Fruit fly (Drosophila melanogaster): ENCODE results near the gene Glyp.

The Glyp gene

DNA sequence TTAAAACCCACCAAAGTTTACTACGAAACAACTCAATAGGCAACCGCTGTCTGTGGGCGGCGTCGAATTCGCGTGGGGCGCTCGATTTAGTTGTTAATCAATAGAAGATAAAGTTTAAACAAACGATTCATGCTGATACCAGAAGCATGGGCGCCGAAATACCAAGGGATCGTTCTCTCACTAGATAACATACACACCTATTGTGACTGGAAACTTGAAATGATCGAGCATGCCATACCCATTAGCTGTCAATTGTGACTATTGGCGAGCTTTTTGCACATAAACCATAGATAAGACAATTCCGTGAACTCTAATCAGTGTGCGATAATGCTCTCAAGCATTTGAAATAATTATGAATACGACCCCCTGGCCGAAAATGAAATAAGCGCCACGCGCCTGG, 48.8 kb downstream of the Glyp start:
- TF ChIP-seq EcR (GFP tag; optimal IDR thresholded peaks at IDR 0.05) (no peak), Dll (optimal IDR thresholded peaks at IDR 0.05) (no peak), CG8478 (optimal IDR thresholded peaks at IDR 0.05) (no peak), pan (optimal IDR thresholded peaks at IDR 0.05) (no peak), usp (GFP tag; optimal IDR thresholded peaks at IDR 0.05) (no peak), psq (optimal IDR thresholded peaks at IDR 0.05) (no peak)

DNA sequence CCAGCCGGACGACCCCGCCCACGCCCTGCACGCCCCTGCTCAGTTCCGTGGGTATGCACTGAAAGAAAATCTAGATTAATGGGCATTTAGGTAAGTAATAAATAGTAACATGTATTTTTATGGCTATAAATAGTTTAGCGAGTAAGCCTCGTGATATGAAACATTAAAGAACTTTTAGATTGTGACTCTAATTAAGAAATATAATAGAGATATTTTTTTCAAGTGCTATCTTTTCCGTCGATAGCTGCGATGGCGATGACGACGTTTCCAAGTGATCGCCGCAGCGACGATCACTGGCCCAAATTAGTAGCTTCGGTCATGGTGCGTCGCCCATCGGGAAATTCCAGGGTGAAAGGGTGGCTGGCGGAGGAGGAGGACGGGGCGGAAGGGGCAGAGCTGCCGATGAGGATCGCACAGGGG, 49.5 kb downstream of the Glyp start:
- TF ChIP-seq EcR (GFP tag; optimal IDR thresholded peaks at IDR 0.05) = no peak
- no peak for TF ChIP-seq Dll (optimal IDR thresholded peaks at IDR 0.05)
- no peak for TF ChIP-seq pan (optimal IDR thresholded peaks at IDR 0.05)
- TF ChIP-seq usp (GFP tag; optimal IDR thresholded peaks at IDR 0.05) = no peak
- TF ChIP-seq psq (optimal IDR thresholded peaks at IDR 0.05) = no peak
- TF ChIP-seq CG8478 (optimal IDR thresholded peaks at IDR 0.05) = no peak

DNA sequence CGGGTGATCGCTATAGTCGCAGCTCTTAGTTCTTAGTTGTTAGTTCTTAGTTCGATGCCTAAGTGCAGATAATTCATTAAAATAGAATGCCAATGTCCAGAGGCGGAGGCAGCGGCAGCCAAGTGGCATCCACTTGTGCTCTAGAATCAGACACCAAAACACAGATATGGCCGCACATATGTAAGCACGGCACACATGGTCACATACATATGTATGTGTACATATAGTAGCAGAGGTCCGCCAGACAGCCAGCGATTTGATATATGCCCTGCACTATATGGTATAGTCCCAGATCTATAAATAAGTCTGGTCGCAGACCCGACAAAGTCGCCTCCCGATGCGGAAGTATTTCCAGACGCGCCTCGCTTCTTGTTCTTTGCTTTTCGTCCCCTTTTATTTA, 50.1 kb downstream of the Glyp start:
- TF ChIP-seq usp (GFP tag; optimal IDR thresholded peaks at IDR 0.05) (no peak), psq (optimal IDR thresholded peaks at IDR 0.05) (no peak), pan (optimal IDR thresholded peaks at IDR 0.05) (no peak), EcR (GFP tag; optimal IDR thresholded peaks at IDR 0.05) (no peak), Dll (optimal IDR thresholded peaks at IDR 0.05) (no peak), CG8478 (optimal IDR thresholded peaks at IDR 0.05) (no peak)

DNA sequence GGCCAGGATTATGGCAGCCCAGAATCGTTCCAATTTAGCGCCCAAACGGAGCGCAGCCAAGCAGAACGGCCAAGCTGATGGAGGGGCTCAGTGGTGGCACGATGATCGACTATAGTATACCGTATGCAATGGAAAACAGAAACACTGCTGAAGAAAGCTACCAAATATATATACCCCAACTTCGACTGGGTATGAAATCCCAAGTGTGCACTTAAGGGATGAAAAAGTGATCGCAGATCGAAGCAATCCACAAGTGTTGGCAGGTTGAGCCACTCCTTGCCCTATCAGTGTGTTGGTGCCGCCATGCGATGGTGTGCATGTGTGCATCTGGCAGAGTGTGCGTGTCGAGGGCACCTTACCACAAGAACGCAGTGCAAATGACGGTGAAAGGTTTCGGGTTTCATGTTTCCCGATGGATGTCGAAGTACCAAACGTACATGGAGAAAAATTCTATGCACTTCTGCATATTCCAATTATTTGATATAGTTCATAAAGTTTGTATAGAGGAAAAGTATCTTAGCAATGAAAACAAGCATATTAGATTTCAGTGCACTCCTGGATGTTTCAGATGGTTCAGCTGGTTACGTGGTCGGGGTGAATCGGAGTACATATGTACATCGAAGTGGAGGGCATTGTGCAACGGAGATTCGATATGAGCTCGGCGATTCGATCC, 51.5 kb downstream of the Glyp start:
- TF ChIP-seq CG8478 (optimal IDR thresholded peaks at IDR 0.05) = no peak
- TF ChIP-seq Dll (optimal IDR thresholded peaks at IDR 0.05) = no peak
- peak; percentile 28 for TF ChIP-seq pan (optimal IDR thresholded peaks at IDR 0.05)
- TF ChIP-seq psq (optimal IDR thresholded peaks at IDR 0.05) = no peak
- TF ChIP-seq EcR (GFP tag; optimal IDR thresholded peaks at IDR 0.05) = no peak

DNA sequence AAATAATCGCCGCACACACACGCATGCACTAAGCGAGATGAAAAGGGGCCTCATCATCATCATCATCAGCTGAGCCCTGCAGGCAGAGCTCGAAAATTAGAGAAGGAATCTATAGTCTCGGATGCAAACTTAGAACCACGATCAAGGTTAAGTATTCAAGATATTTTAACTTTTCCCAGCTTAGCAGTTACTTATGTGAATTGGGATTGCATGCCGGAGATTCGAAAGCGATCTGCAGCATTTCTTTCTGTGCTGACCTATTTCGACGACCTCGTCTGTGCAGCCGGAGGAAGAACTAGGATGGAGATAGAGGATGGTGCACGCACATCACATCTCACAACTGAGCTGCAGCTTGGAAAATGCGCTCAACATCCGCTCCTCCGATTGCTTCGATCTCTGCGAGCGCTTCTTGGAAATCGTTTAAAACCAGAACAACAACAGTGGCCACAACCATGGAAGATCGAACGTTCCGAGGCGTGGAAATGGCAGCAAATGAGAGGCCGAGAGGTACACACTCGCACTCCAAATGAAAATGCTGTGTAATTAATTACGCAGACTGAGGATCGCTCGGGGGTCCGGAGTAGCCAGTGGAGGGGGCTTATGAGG, 52.2 kb downstream of the Glyp start:
- TF ChIP-seq Dll (optimal IDR thresholded peaks at IDR 0.05) (no peak), EcR (GFP tag; optimal IDR thresholded peaks at IDR 0.05) (no peak), pan (optimal IDR thresholded peaks at IDR 0.05) (no peak), psq (optimal IDR thresholded peaks at IDR 0.05) (no peak), CG8478 (optimal IDR thresholded peaks at IDR 0.05) (no peak)

DNA sequence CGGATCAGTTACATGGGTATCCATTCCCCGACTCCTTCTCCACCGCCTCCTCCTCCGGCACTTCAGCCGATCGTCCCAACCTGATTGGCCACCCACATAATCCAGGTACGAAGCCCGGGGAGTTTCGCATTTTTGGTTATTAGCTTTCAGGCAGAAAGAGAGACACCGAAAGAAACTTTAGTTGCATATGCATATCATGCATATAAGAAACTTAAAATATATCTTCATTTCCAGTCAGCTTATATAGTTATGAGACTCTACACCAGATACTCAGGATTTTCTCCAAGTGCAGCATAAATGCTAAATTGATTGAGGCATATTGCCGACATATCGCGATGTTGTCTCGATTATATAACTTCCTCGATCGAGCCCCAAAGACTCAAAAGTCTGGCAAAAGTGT, 53.5 kb downstream of the Glyp start:
- TF ChIP-seq EcR (GFP tag; optimal IDR thresholded peaks at IDR 0.05) (no peak), pan (optimal IDR thresholded peaks at IDR 0.05) (no peak), Dll (optimal IDR thresholded peaks at IDR 0.05) (no peak), CG8478 (optimal IDR thresholded peaks at IDR 0.05) (no peak), psq (optimal IDR thresholded peaks at IDR 0.05) (no peak), usp (GFP tag; optimal IDR thresholded peaks at IDR 0.05) (no peak)

DNA sequence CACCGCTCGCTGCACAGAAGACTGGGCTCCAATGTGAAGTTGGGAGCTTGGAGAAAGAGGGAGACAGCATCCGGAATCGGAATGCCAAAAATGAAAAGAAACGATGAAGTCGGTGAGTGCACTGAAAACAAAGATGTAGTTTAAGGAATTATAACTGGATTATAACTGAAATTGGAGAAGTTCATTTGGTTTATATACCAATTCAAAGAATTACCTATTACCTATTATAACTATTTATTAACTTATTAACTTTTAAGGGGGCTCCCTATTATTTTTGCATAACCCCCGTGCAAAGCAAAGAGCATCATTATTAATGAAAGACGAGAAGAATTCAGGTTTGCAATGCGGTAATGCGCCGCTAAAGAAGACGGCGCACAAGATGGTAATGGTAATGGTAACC, 54.0 kb downstream of the Glyp start:
- no peak for TF ChIP-seq pan (optimal IDR thresholded peaks at IDR 0.05)
- TF ChIP-seq Dll (optimal IDR thresholded peaks at IDR 0.05) = no peak
- TF ChIP-seq psq (optimal IDR thresholded peaks at IDR 0.05) = no peak
- TF ChIP-seq CG8478 (optimal IDR thresholded peaks at IDR 0.05) = no peak
- TF ChIP-seq usp (GFP tag; optimal IDR thresholded peaks at IDR 0.05) = no peak
- TF ChIP-seq EcR (GFP tag; optimal IDR thresholded peaks at IDR 0.05) = no peak

DNA sequence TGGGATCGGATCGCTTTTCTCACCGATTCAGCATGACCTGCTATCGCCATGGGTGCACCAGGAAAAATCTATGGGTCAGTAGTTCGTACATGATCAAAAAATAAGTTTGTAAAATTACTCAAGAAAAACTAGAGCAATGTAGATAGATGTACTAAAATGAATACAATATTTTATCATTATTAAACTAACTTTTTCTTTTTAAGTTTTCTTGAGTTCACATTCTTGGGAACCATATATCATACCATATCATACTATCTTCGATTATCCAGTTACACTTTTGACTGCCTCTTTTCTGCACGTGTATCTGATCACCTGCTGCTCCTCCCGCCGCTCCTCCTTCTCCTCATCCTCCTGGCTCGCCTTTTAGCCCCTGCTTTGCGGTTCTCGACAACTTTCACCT, 54.8 kb downstream of the Glyp start:
- TF ChIP-seq Dll (optimal IDR thresholded peaks at IDR 0.05) = no peak
- no peak for TF ChIP-seq CG8478 (optimal IDR thresholded peaks at IDR 0.05)
- no peak for TF ChIP-seq psq (optimal IDR thresholded peaks at IDR 0.05)
- no peak for TF ChIP-seq EcR (GFP tag; optimal IDR thresholded peaks at IDR 0.05)
- TF ChIP-seq pan (optimal IDR thresholded peaks at IDR 0.05) = no peak
- TF ChIP-seq usp (GFP tag; optimal IDR thresholded peaks at IDR 0.05) = no peak

Measured in whole organism.